Worm (Caenorhabditis elegans): ENCODE results near the gene M03B6.4.

Gene M03B6.4

DNA sequence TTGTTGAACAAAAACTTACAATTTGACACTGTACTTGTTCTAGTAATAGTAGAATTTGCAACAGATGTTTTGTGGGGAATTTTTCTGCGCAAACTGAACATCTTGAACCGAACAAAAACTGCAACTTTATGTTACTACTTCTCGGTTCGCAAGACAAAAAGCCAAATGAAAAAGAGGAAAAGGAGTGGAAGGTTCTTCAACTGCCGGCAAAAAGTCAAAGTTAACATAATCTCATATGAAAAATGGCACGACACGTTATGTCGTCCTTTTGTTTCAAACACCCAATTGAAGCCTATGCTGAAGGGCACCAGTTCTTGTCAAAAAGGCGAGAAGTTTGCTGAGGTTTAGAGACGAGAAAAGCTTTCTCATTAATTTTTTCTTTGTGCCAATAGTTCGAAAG, 35.2 kb upstream of the M03B6.4 start, which contains the start of gene twk-23:
Gene twk-23, minus strand, starts transcription at position 101 of the 400 bp plus-strand sequence.
- TF ChIP-seq ceh-58 (GFP tag; IDR thresholded peaks at IDR 0.05) (no peak), him-1 (tag; optimal IDR thresholded peaks at IDR 0.05) (no peak), hrde-1 (tag; optimal IDR thresholded peaks at IDR 0.05; ENCODE audit: borderline replicate concordance) (no peak), B0261.1 (tag; optimal IDR thresholded peaks at IDR 0.05) (no peak), akir-1 (GFP tag; optimal IDR thresholded peaks at IDR 0.05) (no peak), madf-8 (GFP tag; conservative IDR thresholded peaks at IDR 0.05) (no peak)

DNA sequence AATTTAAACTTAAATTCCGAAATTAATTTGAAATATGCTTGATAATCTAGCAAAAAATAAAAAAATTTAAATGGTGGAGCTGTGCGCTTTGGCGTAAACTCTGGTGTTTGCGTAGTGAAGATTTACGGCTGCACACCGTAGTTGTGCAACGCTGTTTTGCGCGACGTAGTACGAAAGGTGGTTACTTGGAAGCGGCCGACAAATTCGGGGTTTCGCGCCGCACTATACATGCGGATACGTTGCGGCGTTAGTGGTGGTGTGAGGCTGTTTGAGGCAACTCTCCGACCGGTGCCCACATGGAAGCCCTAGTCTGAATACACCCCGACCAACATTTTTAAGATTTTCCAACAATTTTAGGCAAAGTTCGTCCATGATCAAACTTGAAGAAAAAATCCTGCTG, 25.2 kb upstream of the M03B6.4 start:
- TF ChIP-seq snpc-4 (GFP tag; optimal IDR thresholded peaks at IDR 0.05) (no peak), snpc-4 (tag; optimal IDR thresholded peaks at IDR 0.05) (peak in 2 of 4 experiments; percentile 81 to 90), ztf-25 (GFP tag; IDR thresholded peaks at IDR 0.05) (peak; percentile 37; the same call in 1 of the 2 replicates), nhr-90 (tag; optimal IDR thresholded peaks at IDR 0.05) (no peak), Y79H2A.3 (GFP tag; conservative IDR thresholded peaks at IDR 0.05) (no peak), snpc-1.1 (tag; optimal IDR thresholded peaks at IDR 0.05; ENCODE audit: insufficient read depth) (peak; percentile 25)

DNA sequence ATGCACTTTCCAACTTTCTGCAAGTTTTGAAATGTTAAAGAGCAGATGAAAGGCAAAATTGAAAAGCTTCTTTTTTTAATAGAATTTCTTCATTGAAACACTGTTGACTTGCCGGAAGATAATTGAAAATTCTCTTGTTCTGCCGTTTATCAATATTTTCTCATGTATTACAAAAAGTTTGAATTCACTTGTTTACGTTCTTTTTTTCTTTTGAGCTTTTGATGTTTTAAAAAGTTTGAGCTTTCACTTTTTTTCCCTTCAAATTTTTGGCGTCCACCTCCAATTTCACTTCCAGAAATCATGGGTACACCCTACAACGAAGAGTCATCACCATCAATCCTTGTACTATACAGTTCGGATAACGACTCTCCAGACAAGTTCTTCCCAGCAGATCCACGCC, 24.5 kb upstream of the M03B6.4 start, which contains the start of gene F19D8.2:
Gene F19D8.2, plus strand, starts transcription at position 301 of the 400 bp plus-strand sequence.
- no peak for TF ChIP-seq nhr-80 (tag; optimal IDR thresholded peaks at IDR 0.05)
- TF ChIP-seq cebp-2 (GFP tag; IDR thresholded peaks at IDR 0.05): no peak
- TF ChIP-seq ceh-27 (GFP tag; optimal IDR thresholded peaks at IDR 0.05): no peak
- no peak for TF ChIP-seq K12H6.12 (tag; optimal IDR thresholded peaks at IDR 0.05)
- TF ChIP-seq sea-2 (GFP tag; IDR thresholded peaks at IDR 0.05): no peak
- no peak for TF ChIP-seq ceh-91 (GFP tag; IDR thresholded peaks at IDR 0.05)
- no peak for TF ChIP-seq madf-6 (GFP tag; IDR thresholded peaks at IDR 0.05)
- no peak for TF ChIP-seq F49E8.2 (tag; optimal IDR thresholded peaks at IDR 0.05; ENCODE audit: insufficient read depth)
- no peak for TF ChIP-seq nfya-1 (tag; optimal IDR thresholded peaks at IDR 0.05; ENCODE audit: borderline replicate concordance, insufficient read depth)
- no peak for TF ChIP-seq ceh-40 (GFP tag; IDR thresholded peaks at IDR 0.05)

DNA sequence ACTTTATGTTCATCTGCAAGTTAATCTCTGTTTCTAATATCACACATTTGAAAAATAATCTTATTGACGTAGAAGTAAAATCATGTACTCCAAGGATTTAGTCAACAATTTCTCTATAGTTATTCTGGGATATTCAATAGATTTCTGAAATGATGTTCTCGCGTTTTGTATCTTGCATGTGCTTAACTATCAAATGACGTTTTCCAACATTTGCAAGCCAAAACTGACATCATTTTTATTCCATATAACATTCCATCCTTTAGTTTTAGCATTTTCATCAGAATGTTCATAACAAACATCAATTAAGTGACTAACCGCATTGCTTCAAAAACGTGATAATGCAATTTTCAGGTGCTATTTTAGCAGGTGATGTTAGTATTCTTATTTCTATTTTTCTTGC, 20.6 kb upstream of the M03B6.4 start:
- TF ChIP-seq nhr-120 (GFP tag; IDR thresholded peaks at IDR 0.05): no peak
- TF ChIP-seq hsf-1 (GFP tag; IDR thresholded peaks at IDR 0.05): no peak
- no peak for TF ChIP-seq chd-7 (tag; optimal IDR thresholded peaks at IDR 0.05)

DNA sequence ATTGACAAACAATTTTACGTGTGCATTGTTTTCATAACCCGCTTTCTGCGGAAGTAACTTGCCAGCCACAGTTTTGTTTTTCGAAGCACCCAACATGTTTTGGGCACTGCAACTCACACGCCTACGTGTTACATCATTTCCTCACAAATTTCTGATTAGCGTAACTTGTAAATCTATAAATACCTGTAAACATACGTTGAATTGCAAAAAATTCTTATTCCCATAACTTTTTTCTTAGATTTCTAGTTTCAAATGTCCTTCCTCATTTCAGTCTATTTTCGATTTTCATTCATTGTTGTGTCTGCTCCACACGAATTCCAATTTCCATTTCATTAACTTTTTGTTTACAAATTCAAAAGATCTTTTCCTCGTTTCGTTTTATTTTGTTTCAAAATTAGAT, 18.3 kb upstream of the M03B6.4 start:
- no peak for TF ChIP-seq F55B11.4 (tag; optimal IDR thresholded peaks at IDR 0.05; ENCODE audit: borderline replicate concordance, insufficient read depth)
- no peak for TF ChIP-seq ztf-6 (GFP tag; IDR thresholded peaks at IDR 0.05)
- TF ChIP-seq Y95B8A.8 (GFP tag; IDR thresholded peaks at IDR 0.05): no peak
- TF ChIP-seq B0336.3 (GFP tag; IDR thresholded peaks at IDR 0.05): no peak
- no peak for TF ChIP-seq tbp1 (GFP tag; optimal IDR thresholded peaks at IDR 0.05)
- TF ChIP-seq lsl-1 (GFP tag; optimal IDR thresholded peaks at IDR 0.05): no peak
- TF ChIP-seq ztf-25 (GFP tag; IDR thresholded peaks at IDR 0.05): no peak
- TF ChIP-seq F52B5.7 (tag; optimal IDR thresholded peaks at IDR 0.05): no peak
- TF ChIP-seq sdz-38 (tag; optimal IDR thresholded peaks at IDR 0.05): no peak
- TF ChIP-seq hlh-12 (tag; optimal IDR thresholded peaks at IDR 0.05): no peak
- no peak for TF ChIP-seq Y67H2A.10 (GFP tag; conservative IDR thresholded peaks at IDR 0.05)
- no peak for TF ChIP-seq bed-2 (GFP tag; IDR thresholded peaks at IDR 0.05)
- no peak for TF ChIP-seq tlf-1 (GFP tag; optimal IDR thresholded peaks at IDR 0.05)
- TF ChIP-seq ztf-26 (tag; optimal IDR thresholded peaks at IDR 0.05): no peak
- no peak for TF ChIP-seq dpff-1 (tag; optimal IDR thresholded peaks at IDR 0.05)
- TF ChIP-seq F22D6.2 (tag; optimal IDR thresholded peaks at IDR 0.05): no peak

Measured in whole organism, young adult.